Worm (Caenorhabditis elegans): ENCODE measurements around the gene syp-1.

- TF ChIP-seq fos-1 (tag; optimal IDR thresholded peaks at IDR 0.05) (no peak), unc-62 (GFP tag; optimal IDR thresholded peaks at IDR 0.05) (no peak), fkh-10 (GFP tag; optimal IDR thresholded peaks at IDR 0.05) (no peak), elt-2 (tag; optimal IDR thresholded peaks at IDR 0.05) (no peak), nhr-23 (tag; optimal IDR thresholded peaks at IDR 0.05) (no peak), ama-1 (optimal IDR thresholded peaks at IDR 0.05) (no peak), skn-1 (tag; optimal IDR thresholded peaks at IDR 0.05) (no peak), nhr-28 (tag; optimal IDR thresholded peaks at IDR 0.05) (no peak), snpc-4 (tag; optimal IDR thresholded peaks at IDR 0.05) (no peak), daf-12 (tag; optimal IDR thresholded peaks at IDR 0.05) (no peak), ceh-82 (tag; optimal IDR thresholded peaks at IDR 0.05) (no peak), nhr-76 (tag; optimal IDR thresholded peaks at IDR 0.05) (no peak), nhr-237 (tag; optimal IDR thresholded peaks at IDR 0.05) (no peak), egl-27 (tag; optimal IDR thresholded peaks at IDR 0.05) (no peak)
These were observed 47.3 kb upstream of the syp-1 start for ce11 chrV:16356798-16357197.
